Worm (Caenorhabditis elegans) whole organism, young adult: ENCODE results near the gene F32B6.4.
A peak's percentile ranks its signal among the peaks of the same experiment; 100 is the strongest.

Experiments
- B0035.1 ChIP-seq: sonication (generic microtip); optimal IDR thresholded peaks from 2 replicates; lab custom pipeline; 2016; ENCODE audit warnings: missing genetic modification characterization, mild to moderate bottlenecking, missing compliant biosample characterization, missing genotype, missing genetic modification reagents
- C17E4.6 ChIP-seq: fragments of 200-800 bp; sonication (Bioruptor generic); IDR thresholded peaks from 2 replicates; pipeline ENCODE4 v1.3.6; 2022; ENCODE audit warnings: missing genetic modification reagents, missing genetic modification characterization, missing compliant biosample characterization
- F23B12.7 ChIP-seq: sonication (generic microtip); optimal IDR thresholded peaks from 2 replicates; lab custom pipeline; 2017; ENCODE audit warnings: missing genetic modification characterization, mild to moderate bottlenecking, missing compliant biosample characterization, antibody characterized with exemption, moderate library complexity; ENCODE audit not compliant: insufficient read depth
- F55B11.4 ChIP-seq: sonication (generic microtip); optimal IDR thresholded peaks from 2 replicates; lab custom pipeline; 2016; ENCODE audit warnings: missing compliant biosample characterization, missing genetic modification characterization, borderline replicate concordance; ENCODE audit not compliant: insufficient read depth
- F57A8.1 ChIP-seq: fragments of 200-800 bp; sonication (Bioruptor generic); optimal IDR thresholded peaks from 2 replicates; lab custom pipeline; 2018; ENCODE audit warnings: mild to moderate bottlenecking, missing genetic modification characterization, moderate library complexity, missing compliant biosample characterization
- K11D2.4 ChIP-seq: fragments of 200-800 bp; sonication (Bioruptor generic); IDR thresholded peaks from 2 replicates; pipeline ENCODE4 v1.3.6; 2022; ENCODE audit warnings: missing genetic modification reagents, missing genetic modification characterization, missing compliant biosample characterization
- K12H6.12 ChIP-seq: fragments of 200-800 bp; sonication (Bioruptor generic); optimal IDR thresholded peaks from 2 replicates; lab custom pipeline; 2018; ENCODE audit warnings: mild to moderate bottlenecking, missing genetic modification characterization, missing compliant biosample characterization
- T26A5.8 ChIP-seq: sonication (generic microtip); optimal IDR thresholded peaks from 2 replicates; lab custom pipeline; 2016; ENCODE audit warnings: missing genetic modification characterization, missing compliant biosample characterization
- Y53F4B.3 ChIP-seq: fragments of 200-800 bp; sonication (Bioruptor generic); IDR thresholded peaks from 2 replicates; pipeline ENCODE4 v1.3.6; 2022; ENCODE audit warnings: missing genetic modification reagents, missing genetic modification characterization, missing compliant biosample characterization
- Y56A3A.18 ChIP-seq: fragments of 200-800 bp; sonication (Bioruptor generic); IDR thresholded peaks from 2 replicates; pipeline ENCODE4 v1.3.6; 2022; ENCODE audit warnings: missing genetic modification reagents, missing genetic modification characterization, missing compliant biosample characterization
- Y95B8A.8 ChIP-seq: fragments of 200-800 bp; sonication (Bioruptor generic); IDR thresholded peaks from 2 replicates; pipeline ENCODE4 v1.3.6; 2022; ENCODE audit warnings: missing genetic modification reagents, missing genetic modification characterization, missing compliant biosample characterization
- aptf-2 ChIP-seq: fragments of 200-800 bp; sonication (Bioruptor generic); conservative IDR thresholded peaks from 2 replicates; pipeline ENCODE4 v1.3.6; 2022; ENCODE audit warnings: missing genetic modification reagents, missing genetic modification characterization, missing compliant biosample characterization
- athp-1 ChIP-seq: sonication (generic microtip); optimal IDR thresholded peaks from 2 replicates; lab custom pipeline; 2017; ENCODE audit warnings: mild to moderate bottlenecking, missing genetic modification characterization, missing compliant biosample characterization
- attf-3 ChIP-seq: fragments of 200-800 bp; sonication (Bioruptor generic); conservative IDR thresholded peaks from 2 replicates; pipeline ENCODE4 v1.3.6; 2022; ENCODE audit warnings: missing genetic modification reagents, missing genetic modification characterization, missing compliant biosample characterization
- bed-1 ChIP-seq: fragments of 200-800 bp; sonication (Bioruptor generic); IDR thresholded peaks from 2 replicates; pipeline ENCODE4 v1.3.6; 2022; ENCODE audit warnings: missing genetic modification reagents, missing genetic modification characterization, missing compliant biosample characterization
- cebp-1 ChIP-seq, 2 experiments: fragments of 200-800 bp in 1 of 2; sonication (Bioruptor generic) in 1 of 2; sonication (generic microtip) in 1 of 2; IDR thresholded peaks in 1 of 2; optimal IDR thresholded peaks in 1 of 2; 2 replicates each; pipeline versions ENCODE4 v1.3.6 to Lab custom; 2017 to 2022; ENCODE audit warnings: missing compliant biosample characterization in 2 of 2, missing genetic modification characterization in 2 of 2, mild to moderate bottlenecking in 1 of 2, missing genetic modification reagents in 1 of 2, moderate library complexity in 1 of 2
- cebp-2 ChIP-seq: fragments of 200-800 bp; sonication (Bioruptor generic); IDR thresholded peaks from 2 replicates; pipeline ENCODE4 v1.3.6; 2022; ENCODE audit warnings: missing genetic modification characterization, missing compliant biosample characterization
- ceh-40 ChIP-seq: fragments of 200-800 bp; sonication (Bioruptor generic); IDR thresholded peaks from 2 replicates; pipeline ENCODE4 v1.3.6; 2022; ENCODE audit warnings: missing genetic modification characterization, missing compliant biosample characterization
- ceh-79 ChIP-seq: sonication (generic microtip); optimal IDR thresholded peaks from 2 replicates; lab custom pipeline; 2017; ENCODE audit warnings: mild to moderate bottlenecking, missing genetic modification characterization, missing compliant biosample characterization
- die-1 ChIP-seq: sonication (generic microtip); optimal IDR thresholded peaks from 2 replicates; lab custom pipeline; 2016; ENCODE audit warnings: missing genotype, mild to moderate bottlenecking, missing genetic modification characterization, missing compliant biosample characterization
- dox-1 ChIP-seq: fragments of 200-800 bp; sonication (Bioruptor generic); IDR thresholded peaks from 2 replicates; pipeline ENCODE4 v1.3.6; 2022; ENCODE audit warnings: missing genetic modification reagents, missing genetic modification characterization, missing compliant biosample characterization
- dpff-1 ChIP-seq: sonication (generic microtip); optimal IDR thresholded peaks from 2 replicates; lab custom pipeline; 2017; ENCODE audit warnings: mild to moderate bottlenecking, missing genetic modification characterization, missing compliant biosample characterization
- egrh-3 ChIP-seq: fragments of 200-800 bp; sonication (Bioruptor generic); IDR thresholded peaks from 2 replicates; pipeline ENCODE4 v1.3.6; 2022; ENCODE audit warnings: missing genetic modification reagents, missing genetic modification characterization, missing compliant biosample characterization
- ets-4 ChIP-seq: fragments of 200-800 bp; sonication (Bioruptor generic); optimal IDR thresholded peaks from 2 replicates; lab custom pipeline; 2018; ENCODE audit warnings: mild to moderate bottlenecking, missing genetic modification characterization, missing compliant biosample characterization
- fkh-3 ChIP-seq: sonication (generic microtip); optimal IDR thresholded peaks from 2 replicates; lab custom pipeline; 2016; ENCODE audit warnings: mild to moderate bottlenecking, missing genetic modification characterization, missing compliant biosample characterization
- him-1 ChIP-seq: sonication (generic microtip); optimal IDR thresholded peaks from 2 replicates; lab custom pipeline; 2016; ENCODE audit warnings: missing genotype, missing genetic modification reagents, missing genetic modification characterization, missing compliant biosample characterization
- hlh-26 ChIP-seq: fragments of 200-800 bp; sonication (Bioruptor generic); conservative IDR thresholded peaks from 2 replicates; pipeline ENCODE4 v1.3.6; 2022; ENCODE audit warnings: missing genetic modification reagents, missing genetic modification characterization, missing compliant biosample characterization
- hmg-1.2 ChIP-seq: fragments of 200-800 bp; sonication (Bioruptor generic); IDR thresholded peaks from 2 replicates; pipeline ENCODE4 v1.3.6; 2022; ENCODE audit warnings: missing genetic modification reagents, missing genetic modification characterization, missing compliant biosample characterization
- hsf-1 ChIP-seq: fragments of 200-800 bp; sonication (Bioruptor generic); IDR thresholded peaks from 2 replicates; pipeline ENCODE4 v1.3.6; 2022; ENCODE audit warnings: missing genetic modification reagents, missing genetic modification characterization, missing compliant biosample characterization
- madf-10 ChIP-seq: sonication (generic microtip); optimal IDR thresholded peaks from 2 replicates; lab custom pipeline; 2016; ENCODE audit warnings: mild to moderate bottlenecking, missing genetic modification characterization, missing compliant biosample characterization
- madf-3 ChIP-seq: fragments of 200-800 bp; sonication (Bioruptor generic); IDR thresholded peaks from 2 replicates; pipeline ENCODE4 v1.3.6; 2022; ENCODE audit warnings: missing genetic modification reagents, missing genetic modification characterization, missing compliant biosample characterization
- mcd-1 ChIP-seq: fragments of 200-800 bp; sonication (Bioruptor generic); IDR thresholded peaks from 2 replicates; pipeline ENCODE4 v1.3.6; 2022; ENCODE audit warnings: missing genetic modification reagents, missing genetic modification characterization, missing compliant biosample characterization
- nhr-120 ChIP-seq: fragments of 200-800 bp; sonication (Bioruptor generic); IDR thresholded peaks from 2 replicates; pipeline ENCODE4 v1.3.6; 2022; ENCODE audit warnings: missing genetic modification characterization, missing compliant biosample characterization
- nhr-179 ChIP-seq: sonication (generic microtip); optimal IDR thresholded peaks from 2 replicates; lab custom pipeline; 2016; ENCODE audit warnings: mild to moderate bottlenecking, missing genetic modification characterization, missing compliant biosample characterization
- nhr-80 ChIP-seq: sonication (generic microtip); optimal IDR thresholded peaks from 2 replicates; lab custom pipeline; 2016; ENCODE audit warnings: missing genetic modification characterization, missing compliant biosample characterization
- nhr-90 ChIP-seq: sonication (generic microtip); optimal IDR thresholded peaks from 2 replicates; lab custom pipeline; 2016; ENCODE audit warnings: missing genotype, mild to moderate bottlenecking, missing genetic modification characterization, missing compliant biosample characterization
- pha-4 ChIP-seq: fragments of 150-350 bp; sonication (generic microtip); optimal IDR thresholded peaks from 2 replicates; lab custom pipeline; 2014; ENCODE audit warnings: missing biosample characterization, missing genetic modification reagents, missing genetic modification characterization
- snpc-1.1 ChIP-seq: sonication (generic microtip); optimal IDR thresholded peaks from 2 replicates; lab custom pipeline; 2017; ENCODE audit warnings: missing genetic modification characterization, mild to moderate bottlenecking, missing compliant biosample characterization, antibody characterized with exemption, moderate library complexity, missing genotype, missing genetic modification reagents; ENCODE audit not compliant: insufficient read depth
- snpc-1.3 ChIP-seq: sonication (generic microtip); optimal IDR thresholded peaks from 2 replicates; lab custom pipeline; 2017; ENCODE audit warnings: missing genetic modification characterization, mild to moderate bottlenecking, missing compliant biosample characterization, antibody characterized with exemption, moderate library complexity, missing genotype, missing genetic modification reagents; ENCODE audit not compliant: insufficient read depth
- snpc-3.4 ChIP-seq: sonication (generic microtip); optimal IDR thresholded peaks from 2 replicates; lab custom pipeline; 2017; ENCODE audit warnings: missing genetic modification characterization, mild to moderate bottlenecking, missing compliant biosample characterization, antibody characterized with exemption, moderate library complexity, missing genotype, missing genetic modification reagents
- sptf-2 ChIP-seq: fragments of 200-800 bp; sonication (Bioruptor generic); optimal IDR thresholded peaks from 2 replicates; lab custom pipeline; 2018; ENCODE audit warnings: mild to moderate bottlenecking, missing genetic modification characterization, missing compliant biosample characterization
- unc-62 ChIP-seq: fragments of 150-350 bp; optimal IDR thresholded peaks from 2 replicates; lab custom pipeline; 2014; ENCODE audit warnings: missing biosample characterization, missing genetic modification reagents, missing genetic modification characterization
- ztf-25 ChIP-seq: fragments of 200-800 bp; sonication (Bioruptor generic); IDR thresholded peaks from 2 replicates; pipeline ENCODE4 v1.3.6; 2022; ENCODE audit warnings: missing genetic modification reagents, missing genetic modification characterization, missing compliant biosample characterization
- ztf-26 ChIP-seq: sonication (generic microtip); optimal IDR thresholded peaks from 2 replicates; lab custom pipeline; 2017; ENCODE audit warnings: missing genetic modification characterization, missing compliant biosample characterization

The F32B6.4 gene

ce11 chrIV:9855712-9856111 lies 36.1 kb downstream of the F32B6.4 start, which contains the start of gene K07F5.12:
Gene K07F5.12, plus strand, starts transcription at chrIV:9856012.
- TF ChIP-seq pha-4: no peak
- no peak for TF ChIP-seq ztf-26 (tag; lab: Kevin White, UChicago)
- TF ChIP-seq F23B12.7 (tag; lab: Kevin White, UChicago): no peak
- TF ChIP-seq die-1 (tag; lab: Kevin White, UChicago): no peak
- no peak for TF ChIP-seq sptf-2 (GFP tag; lab: Kevin White, UChicago)

DNA sequence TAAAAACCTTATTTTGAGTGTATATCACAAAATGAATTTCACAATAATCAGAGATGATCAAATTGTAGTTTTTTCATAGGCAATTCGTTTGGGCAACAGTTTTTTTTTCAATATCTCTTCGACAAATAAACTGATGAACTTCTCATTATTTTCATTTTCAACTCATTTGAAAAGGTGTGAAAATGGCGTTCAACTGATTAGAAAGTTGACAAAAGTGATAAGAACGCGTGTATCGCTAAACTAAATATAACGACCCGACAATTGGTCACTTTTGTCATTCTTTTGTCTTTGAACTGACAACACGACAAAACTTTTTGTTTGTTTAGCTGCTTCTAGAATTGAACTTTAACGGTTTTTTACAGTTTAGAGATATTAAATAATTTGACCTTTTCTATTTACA lies 36.9 kb downstream of the F32B6.4 start:
- TF ChIP-seq dox-1 (GFP tag; lab: Robert Waterston, UW) (no peak), nhr-80 (tag; lab: Kevin White, UChicago) (peak; percentile 28)
- TF ChIP-seq, all 124 proteins: peak for 1

DNA sequence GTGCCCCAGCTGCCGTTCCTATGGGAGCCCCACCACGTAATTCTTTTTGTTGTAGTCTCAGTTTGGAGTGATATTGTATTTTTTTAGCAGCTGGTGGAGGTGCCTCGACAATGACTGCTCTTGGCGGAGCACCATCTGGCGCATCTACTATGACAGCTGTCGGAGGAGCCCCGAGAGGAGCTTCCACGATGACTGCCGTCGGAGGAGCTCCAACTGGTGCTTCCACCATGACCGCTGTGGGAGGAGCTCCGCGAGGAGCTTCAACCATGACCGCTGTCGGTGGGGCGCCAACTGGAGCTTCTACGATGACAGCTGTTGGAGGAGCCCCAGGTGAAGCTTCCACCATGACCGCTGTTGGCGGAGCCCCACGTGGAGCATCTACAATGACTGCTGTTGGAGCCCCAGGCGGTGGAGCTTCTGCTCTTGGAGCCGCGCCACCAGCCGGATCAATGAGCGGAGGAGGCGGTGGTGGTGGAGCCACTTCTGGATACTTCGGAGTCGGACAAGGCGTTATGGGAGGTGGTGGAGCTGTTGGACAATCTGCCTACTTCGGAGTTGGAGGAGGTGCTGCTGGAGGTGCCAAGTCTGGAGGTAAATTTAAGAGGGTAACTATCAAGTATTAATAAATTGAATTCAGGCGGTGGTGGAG lies 38.9 kb downstream of the F32B6.4 start:
- TF ChIP-seq F57A8.1 (no peak), B0035.1 (tag; lab: Kevin White, UChicago) (no peak), T26A5.8 (tag; lab: Kevin White, UChicago) (no peak), nhr-179 (tag; lab: Kevin White, UChicago) (no peak), madf-3 (GFP tag; lab: Robert Waterston, UW) (0 out of 2 replicates have a peak, but pooled peaks have one; percentile 2), K12H6.12 (tag; lab: Kevin White, UChicago) (no peak), snpc-1.1 (no peak), snpc-3.4 (no peak), ztf-25 (GFP tag; lab: Robert Waterston, UW) (no peak), him-1 (tag; lab: Kevin White, UChicago) (no peak), unc-62 (GFP tag; lab: Kevin White, UChicago) (no peak), Y53F4B.3 (GFP tag; lab: Robert Waterston, UW) (no peak), dpff-1 (no peak), C17E4.6 (GFP tag; lab: Robert Waterston, UW) (no peak), Y95B8A.8 (GFP tag; lab: Robert Waterston, UW) (no peak), ceh-40 (no peak), cebp-1 (GFP tag; IDR thresholded peaks at IDR 0.05; lab: Robert Waterston, UW) (no peak), cebp-1 (tag; optimal IDR thresholded peaks at IDR 0.05; lab: Kevin White, UChicago) (no peak), Y56A3A.18 (GFP tag; lab: Robert Waterston, UW) (0 out of 2 replicates have a peak, but pooled peaks have one; percentile 20), F55B11.4 (tag; lab: Kevin White, UChicago) (no peak), nhr-90 (tag; lab: Kevin White, UChicago) (no peak), athp-1 (no peak), cebp-2 (no peak), hsf-1 (GFP tag; lab: Robert Waterston, UW) (no peak), ceh-79 (tag; lab: Kevin White, UChicago) (no peak), K11D2.4 (GFP tag; lab: Robert Waterston, UW) (no peak), snpc-1.3 (tag; lab: Kevin White, UChicago) (no peak), madf-10 (tag; lab: Kevin White, UChicago) (no peak), hlh-26 (GFP tag; lab: Robert Waterston, UW) (0 out of 2 replicates have a peak, but pooled peaks have one; percentile 24), ets-4 (GFP tag; lab: Kevin White, UChicago) (no peak), nhr-120 (GFP tag; lab: Robert Waterston, UW) (0 out of 2 replicates have a peak, but pooled peaks have one; percentile 9), fkh-3 (no peak), egrh-3 (GFP tag; lab: Robert Waterston, UW) (peak; percentile 73), aptf-2 (GFP tag; lab: Robert Waterston, UW) (no peak), attf-3 (GFP tag; lab: Robert Waterston, UW) (no peak), bed-1 (no peak), mcd-1 (GFP tag; lab: Robert Waterston, UW) (0 out of 2 replicates have a peak, but pooled peaks have one; percentile 5), hmg-1.2 (GFP tag; lab: Robert Waterston, UW) (no peak)
